Worm (Caenorhabditis elegans): ENCODE results near the gene M01H9.2.

Gene M01H9.2

DNA sequence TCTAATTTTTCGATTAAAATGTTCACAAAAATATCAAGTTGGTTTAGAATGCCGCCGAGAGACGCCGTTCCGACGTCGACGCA, 15.9 kb downstream of the M01H9.2 start, which contains the start of gene chat-1:
Gene chat-1 (plus strand): TSS at position 48 of the 83 bp plus-strand sequence.
- no peak for TF ChIP-seq sem-2 (GFP tag; optimal IDR thresholded peaks at IDR 0.05)
- no peak for TF ChIP-seq ceh-43 (GFP tag; optimal IDR thresholded peaks at IDR 0.05)
- no peak for TF ChIP-seq nhr-12 (tag; optimal IDR thresholded peaks at IDR 0.05)

DNA sequence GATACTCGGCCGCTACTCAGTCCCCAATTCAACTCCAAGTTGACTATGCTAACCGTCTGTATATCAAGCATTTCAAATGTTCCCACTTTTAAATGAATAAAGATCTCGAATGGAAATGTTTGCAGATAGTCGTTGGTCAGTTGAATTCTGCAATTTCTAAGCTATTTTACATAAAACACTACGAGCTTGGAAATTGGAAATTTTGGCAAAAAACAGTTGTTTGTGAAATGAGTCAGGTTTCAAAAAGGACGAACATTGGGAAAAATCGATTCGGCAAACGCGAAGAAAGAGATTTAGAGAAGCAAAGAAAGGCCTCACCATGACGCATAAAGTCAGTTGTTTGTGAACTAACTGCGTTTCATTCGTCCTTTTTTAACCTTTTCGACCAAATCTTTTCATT, 16.1 kb downstream of the M01H9.2 start:
- no peak for TF ChIP-seq cnd-1 (tag; optimal IDR thresholded peaks at IDR 0.05)
- TF ChIP-seq blmp-1 (tag; optimal IDR thresholded peaks at IDR 0.05), result no peak
- TF ChIP-seq lsy-2 (tag; optimal IDR thresholded peaks at IDR 0.05), result peak; percentile 6
- TF ChIP-seq unc-120 (tag; optimal IDR thresholded peaks at IDR 0.05; ENCODE audit: poor library complexity, severe bottlenecking), result peak; percentile 3
- TF ChIP-seq zip-8 (tag; optimal IDR thresholded peaks at IDR 0.05), result no peak
- no peak for TF ChIP-seq nhr-12 (tag; optimal IDR thresholded peaks at IDR 0.05)
- no peak for TF ChIP-seq sem-2 (GFP tag; optimal IDR thresholded peaks at IDR 0.05)
- no peak for TF ChIP-seq flh-1 (GFP tag; optimal IDR thresholded peaks at IDR 0.05)
- TF ChIP-seq mls-2 (tag; optimal IDR thresholded peaks at IDR 0.05), result no peak
- peak; percentile 10 for TF ChIP-seq hlh-1 (tag; optimal IDR thresholded peaks at IDR 0.05)
- peak; percentile 40 for TF ChIP-seq ces-1 (GFP tag; optimal IDR thresholded peaks at IDR 0.05)
- no peak for TF ChIP-seq unc-62 (GFP tag; optimal IDR thresholded peaks at IDR 0.05)
- TF ChIP-seq ceh-43 (GFP tag; optimal IDR thresholded peaks at IDR 0.05), result no peak
- no peak for TF ChIP-seq ceh-83 (GFP tag; optimal IDR thresholded peaks at IDR 0.05)

DNA sequence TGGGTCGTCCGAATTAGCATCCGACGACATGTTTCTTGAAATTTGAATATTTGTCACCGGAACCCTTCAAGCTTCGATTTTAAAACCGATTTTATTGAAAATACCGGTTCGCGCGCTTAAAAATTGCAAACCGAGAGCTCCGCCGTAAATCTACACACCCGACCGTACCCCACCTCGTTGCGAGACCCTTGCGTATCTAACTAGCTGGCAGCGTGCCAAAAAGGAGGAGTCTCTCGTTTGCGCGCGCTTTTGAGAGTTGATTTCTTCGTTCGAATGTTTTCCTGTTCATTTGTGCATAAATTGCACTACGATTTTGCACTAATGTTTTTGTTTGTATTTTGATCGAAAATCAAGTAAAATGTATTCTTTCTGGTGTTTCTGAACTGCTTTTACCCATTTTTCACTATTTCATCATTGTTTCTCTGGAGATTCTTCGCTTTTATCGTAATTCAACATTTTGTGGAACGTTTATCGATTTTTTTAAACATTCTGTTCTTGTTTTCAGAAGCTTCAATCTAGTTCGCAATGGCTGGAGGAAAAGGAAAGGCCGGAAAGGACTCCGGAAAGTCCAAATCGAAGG, 17.2 kb downstream of the M01H9.2 start, which contains the start of the genes wapl-1 and htz-1:
Gene wapl-1 (minus strand): TSS at position 30 of the 580 bp plus-strand sequence.
Gene htz-1 (plus strand): TSS at position 506 of the 580 bp plus-strand sequence.
- TF ChIP-seq ces-1 (GFP tag; optimal IDR thresholded peaks at IDR 0.05) (peak; percentile 70), lsy-2 (tag; optimal IDR thresholded peaks at IDR 0.05) (peak; percentile 99), mab-5 (tag; optimal IDR thresholded peaks at IDR 0.05) (no peak), ceh-43 (GFP tag; optimal IDR thresholded peaks at IDR 0.05) (no peak), ceh-39 (tag; optimal IDR thresholded peaks at IDR 0.05) (peak; percentile 90), mls-2 (tag; optimal IDR thresholded peaks at IDR 0.05) (peak; percentile 52), blmp-1 (tag; optimal IDR thresholded peaks at IDR 0.05) (no peak), elt-1 (tag; optimal IDR thresholded peaks at IDR 0.05; ENCODE audit: borderline replicate concordance, insufficient read depth) (no peak), unc-39 (tag; optimal IDR thresholded peaks at IDR 0.05) (no peak), lin-32 (GFP tag; optimal IDR thresholded peaks at IDR 0.05) (peak; percentile 30), flh-1 (GFP tag; optimal IDR thresholded peaks at IDR 0.05) (no peak), ztf-11 (tag; optimal IDR thresholded peaks at IDR 0.05) (no peak), unc-120 (tag; optimal IDR thresholded peaks at IDR 0.05; ENCODE audit: poor library complexity, severe bottlenecking) (peak; percentile 46), nhr-2 (tag; optimal IDR thresholded peaks at IDR 0.05) (peak; percentile 63), bed-3 (GFP tag; optimal IDR thresholded peaks at IDR 0.05) (no peak), unc-62 (GFP tag; optimal IDR thresholded peaks at IDR 0.05) (peak; percentile 78), lin-13 (tag; optimal IDR thresholded peaks at IDR 0.05) (peak; percentile 96), M03D4.4 (tag; optimal IDR thresholded peaks at IDR 0.05) (no peak), nhr-76 (tag; optimal IDR thresholded peaks at IDR 0.05) (no peak), sptf-1 (tag; optimal IDR thresholded peaks at IDR 0.05) (peak; percentile 61), ceh-83 (GFP tag; optimal IDR thresholded peaks at IDR 0.05) (peak; percentile 33), ham-2 (GFP tag; optimal IDR thresholded peaks at IDR 0.05) (no peak), nhr-12 (tag; optimal IDR thresholded peaks at IDR 0.05) (no peak), mep-1 (tag; optimal IDR thresholded peaks at IDR 0.05) (peak; percentile 96), zip-8 (tag; optimal IDR thresholded peaks at IDR 0.05) (no peak), snpc-4 (tag; optimal IDR thresholded peaks at IDR 0.05) (no peak), pha-4 (tag; optimal IDR thresholded peaks at IDR 0.05) (peak; percentile 96), tbx-8 (GFP tag; optimal IDR thresholded peaks at IDR 0.05) (no peak), hlh-1 (tag; optimal IDR thresholded peaks at IDR 0.05) (peak; percentile 67), nhr-28 (tag; optimal IDR thresholded peaks at IDR 0.05) (no peak), nhr-237 (tag; optimal IDR thresholded peaks at IDR 0.05) (peak; percentile 87), elt-3 (tag; optimal IDR thresholded peaks at IDR 0.05) (no peak), sem-2 (GFP tag; optimal IDR thresholded peaks at IDR 0.05) (no peak), drap-1 (GFP tag; optimal IDR thresholded peaks at IDR 0.05) (peak; percentile 32), cnd-1 (tag; optimal IDR thresholded peaks at IDR 0.05) (peak; percentile 44)

DNA sequence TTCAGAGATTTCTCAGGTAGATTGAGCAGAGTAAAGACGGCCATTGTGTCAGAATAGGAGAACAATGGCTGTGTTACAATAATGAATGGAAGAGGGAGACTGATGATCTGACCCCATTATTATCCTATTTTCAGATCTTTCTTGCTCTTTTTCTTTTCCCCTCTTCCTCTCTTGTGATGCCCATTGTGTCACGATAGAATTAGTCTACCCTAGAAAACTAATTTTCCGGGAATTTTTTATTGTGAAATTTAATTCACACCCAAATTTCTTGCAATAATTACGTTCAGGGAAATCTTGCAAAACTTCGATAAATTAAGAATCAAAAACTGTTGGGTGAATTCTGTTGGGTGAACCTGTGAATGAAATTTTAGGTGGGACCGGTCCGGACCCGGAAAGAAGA, 22.0 kb downstream of the M01H9.2 start, which contains the start of gene fbxb-75:
Gene fbxb-75 (minus strand): TSS at position 101 of the 400 bp plus-strand sequence.
- TF ChIP-seq sptf-1 (tag; optimal IDR thresholded peaks at IDR 0.05) (no peak), elt-1 (tag; optimal IDR thresholded peaks at IDR 0.05; ENCODE audit: borderline replicate concordance, insufficient read depth) (peak; percentile 28)
